Fruit fly (Drosophila melanogaster): ENCODE results near the gene CG15356.
A peak's percentile ranks its signal among the peaks of the same experiment; 100 is the strongest.

- TF ChIP-seq CG9705 (GFP tag; optimal IDR thresholded peaks at IDR 0.05) (no peak), foxo (GFP tag; optimal IDR thresholded peaks at IDR 0.05) (peak in 1 of 2 experiments; percentile 33), usp (GFP tag; optimal IDR thresholded peaks at IDR 0.05) (no peak), pan (optimal IDR thresholded peaks at IDR 0.05) (no peak), ey (GFP tag; optimal IDR thresholded peaks at IDR 0.05) (no peak), Mio (GFP tag; optimal IDR thresholded peaks at IDR 0.05) (no peak), h (GFP tag; optimal IDR thresholded peaks at IDR 0.05) (peak; percentile 18)
Observed at dm6 chr2L:1981726-1982367, 1.3 kb upstream of the CG15356 start, which contains the start of gene CG7289.
